Fruit fly (Drosophila melanogaster) whole organism, pupa: ENCODE measurements around the gene koko.

ENCODE experiments used
- CG10348 ChIP-seq: fragments of 200-800 bp; sonication (Bioruptor generic); IDR thresholded peaks from 2 replicates; pipeline ENCODE4 v1.3.6; 2022; ENCODE audit warnings: missing biosample characterization, missing genetic modification characterization
- CG12605 ChIP-seq: fragments of 200-800 bp; sonication (Bioruptor generic); IDR thresholded peaks from 2 replicates; pipeline ENCODE4 v1.3.6; 2022; ENCODE audit warnings: missing biosample characterization, missing genetic modification characterization
- CG13204 ChIP-seq: fragments of 200-800 bp; sonication (Bioruptor generic); optimal IDR thresholded peaks from 2 replicates; lab custom pipeline; 2018; ENCODE audit warnings: missing biosample characterization, mild to moderate bottlenecking, missing genetic modification characterization, moderate library complexity
- CG14655 ChIP-seq: fragments of 200-800 bp; sonication (Bioruptor generic); optimal IDR thresholded peaks from 3 replicates; lab custom pipeline; 2017; ENCODE audit warnings: mild to moderate bottlenecking, missing biosample characterization, missing genetic modification reagents, missing genetic modification characterization
- CG17806 ChIP-seq: fragments of 200-800 bp; sonication (Bioruptor generic); optimal IDR thresholded peaks from 2 replicates; lab custom pipeline; 2018; ENCODE audit warnings: missing biosample characterization, mild to moderate bottlenecking, missing genetic modification characterization, moderate library complexity
- CG32121 ChIP-seq: fragments of 200-800 bp; sonication (Bioruptor generic); IDR thresholded peaks from 2 replicates; pipeline ENCODE4 v1.3.6; 2022; ENCODE audit warnings: missing biosample characterization, missing genetic modification characterization
- CG34367 ChIP-seq: fragments of 200-800 bp; sonication (Bioruptor generic); optimal IDR thresholded peaks from 2 replicates; lab custom pipeline; 2018; ENCODE audit warnings: missing biosample characterization, mild to moderate bottlenecking, missing genetic modification characterization
- CG4496 ChIP-seq: fragments of 200-800 bp; sonication (Bioruptor generic); IDR thresholded peaks from 3 replicates; pipeline ENCODE4 v1.3.6; 2022; ENCODE audit warnings: missing biosample characterization, missing genetic modification characterization
- CG8301 ChIP-seq: fragments of 200-800 bp; sonication (Bioruptor generic); optimal IDR thresholded peaks from 2 replicates; lab custom pipeline; 2018; ENCODE audit warnings: missing biosample characterization, mild to moderate bottlenecking, missing genetic modification characterization
- D1 ChIP-seq: fragments of 200-800 bp; sonication (Bioruptor generic); optimal IDR thresholded peaks from 2 replicates; lab custom pipeline; 2018; ENCODE audit warnings: missing biosample characterization, mild to moderate bottlenecking, missing genetic modification characterization, moderate library complexity
- EcR ChIP-seq: fragments of 200-800 bp; sonication (Bioruptor generic); optimal IDR thresholded peaks from 3 replicates; lab custom pipeline; 2019; ENCODE audit warnings: missing biosample characterization, missing genetic modification characterization, mild to moderate bottlenecking, moderate library complexity, missing genetic modification reagents
- Pif1A ChIP-seq: fragments of 200-800 bp; sonication (Bioruptor generic); optimal IDR thresholded peaks from 3 replicates; lab custom pipeline; 2016; ENCODE audit warnings: missing biosample characterization, missing genetic modification characterization
- Pif1B ChIP-seq: fragments of 200-800 bp; sonication (Bioruptor generic); optimal IDR thresholded peaks from 3 replicates; lab custom pipeline; 2016; ENCODE audit warnings: missing biosample characterization, missing genetic modification characterization
- Snoo ChIP-seq: fragments of 200-800 bp; sonication (Bioruptor generic); optimal IDR thresholded peaks from 3 replicates; lab custom pipeline; 2017; ENCODE audit warnings: missing biosample characterization, mild to moderate bottlenecking, missing genetic modification characterization, inconsistent platforms
- fd96Ca ChIP-seq: fragments of 200-800 bp; sonication (Bioruptor generic); IDR thresholded peaks from 3 replicates; pipeline ENCODE4 v1.3.6; 2022; ENCODE audit warnings: missing biosample characterization, missing genetic modification characterization
- gl ChIP-seq: fragments of 200-800 bp; sonication (Bioruptor generic); optimal IDR thresholded peaks from 2 replicates; lab custom pipeline; 2018; ENCODE audit warnings: missing biosample characterization, mild to moderate bottlenecking, missing genetic modification characterization
- rn ChIP-seq: fragments of 200-800 bp; sonication (Bioruptor generic); IDR thresholded peaks from 2 replicates; pipeline ENCODE4 v1.3.6; 2022; ENCODE audit warnings: missing biosample characterization, missing genetic modification characterization

Gene koko

dm6 chr3R:18449896-18450637, 47.2 kb downstream of the koko start:
- TF ChIP-seq rn (GFP tag; lab: Robert Waterston, UW) (no peak), Snoo (no peak), CG14655 (no peak), EcR (GFP tag; lab: Kevin White, UChicago) (no peak), gl (tag; lab: Kevin White, UChicago) (no peak), CG32121 (GFP tag; lab: Robert Waterston, UW) (no peak), CG12605 (GFP tag; lab: Robert Waterston, UW) (no peak), CG13204 (no peak), D1 (tag; lab: Kevin White, UChicago) (no peak), CG10348 (GFP tag; lab: Robert Waterston, UW) (no peak), Pif1A (GFP tag; lab: Kevin White, UChicago) (no peak), fd96Ca (GFP tag; lab: Robert Waterston, UW) (no peak), CG34367 (tag; lab: Kevin White, UChicago) (no peak), CG17806 (tag; lab: Kevin White, UChicago) (no peak), CG8301 (tag; lab: Kevin White, UChicago) (no peak), CG4496 (GFP tag; lab: Robert Waterston, UW) (no peak), Pif1B (GFP tag; lab: Kevin White, UChicago) (no peak)
